Worm (Caenorhabditis elegans) whole organism, L4 larva: ENCODE data around the gene ZK218.1.

ENCODE experiments used
- aha-1 ChIP-seq: fragments of 150-350 bp; peaks from one replicate; lab custom pipeline; 2014; ENCODE audit warnings: missing biosample characterization, missing genetic modification characterization
- fos-1 ChIP-seq: fragments of 150-350 bp; optimal IDR thresholded peaks from 2 replicates; lab custom pipeline; 2014; ENCODE audit warnings: missing biosample characterization, missing genetic modification characterization
- nhr-11 ChIP-seq: fragments of 150-350 bp; optimal IDR thresholded peaks from 2 replicates; lab custom pipeline; 2014; ENCODE audit warnings: missing biosample characterization, missing genetic modification characterization
- nhr-237 ChIP-seq: sonication (generic microtip); optimal IDR thresholded peaks from 2 replicates; lab custom pipeline; 2017; ENCODE audit warnings: missing biosample characterization, missing genetic modification characterization
- snpc-4 ChIP-seq: fragments of 150-350 bp; optimal IDR thresholded peaks from 2 replicates; lab custom pipeline; 2014; ENCODE audit warnings: missing biosample characterization, missing genetic modification characterization

DNA sequence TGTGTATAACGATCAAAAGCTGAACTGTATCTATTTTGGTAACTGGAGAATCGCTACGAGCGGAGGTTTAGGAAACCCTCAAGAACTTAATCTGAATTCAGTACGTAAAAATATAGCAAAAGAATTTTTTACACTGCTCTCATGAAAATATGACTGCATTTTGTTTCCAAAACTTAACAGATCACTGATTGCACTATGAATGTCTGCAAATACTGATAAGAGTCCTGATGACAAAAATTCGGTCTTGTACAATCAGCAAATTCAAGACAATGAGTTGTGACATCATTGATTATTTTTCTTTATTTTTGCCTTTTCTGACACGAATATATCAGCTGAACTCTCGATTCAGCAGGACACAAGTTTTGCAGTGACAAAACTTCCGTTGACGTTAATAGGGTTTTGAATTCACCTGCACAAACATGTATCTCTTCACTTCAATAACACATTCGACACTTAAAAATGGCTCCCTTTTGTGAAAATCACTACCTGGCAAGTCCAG, 2.4 kb upstream of the ZK218.1 start, which contains the start of gene srh-237:
- TF ChIP-seq snpc-4 (tag; lab: Kevin White, UChicago) (no peak), aha-1 (tag; lab: Kevin White, UChicago) (peak; percentile 64), nhr-237 (tag; lab: Kevin White, UChicago) (no peak), nhr-11 (tag; lab: Kevin White, UChicago) (no peak), fos-1 (tag; lab: Kevin White, UChicago) (no peak)
